Worm (Caenorhabditis elegans) whole organism, L1 larva: ENCODE data around the gene asp-16.

Experiments
- F16B12.6 ChIP-seq: fragments of 150-350 bp; optimal IDR thresholded peaks from 2 replicates; lab custom pipeline; 2014; ENCODE audit warnings: missing biosample characterization, missing genetic modification characterization
- aly-2 ChIP-seq: fragments of 150-350 bp; optimal IDR thresholded peaks from 2 replicates; lab custom pipeline; 2014; ENCODE audit warnings: missing biosample characterization, missing genetic modification characterization
- ama-1 ChIP-seq: fragments of 150-350 bp; optimal IDR thresholded peaks from 2 replicates; lab custom pipeline; 2014
- ceh-63 ChIP-seq: fragments of 200-800 bp; sonication (Bioruptor generic); optimal IDR thresholded peaks from 2 replicates; lab custom pipeline; 2018; ENCODE audit warnings: mild to moderate bottlenecking, missing genetic modification characterization, missing compliant biosample characterization
- ceh-82 ChIP-seq, 3 experiments: fragments of 150-350 bp in 1 of 3; sonication (generic microtip) in 2 of 3; optimal IDR thresholded peaks; 2 replicates each; lab custom pipeline; 2014 to 2017; ENCODE audit warnings: missing biosample characterization in 3 of 3, missing genetic modification characterization in 3 of 3
- ceh-88 ChIP-seq: fragments of 200-800 bp; sonication (Bioruptor generic); IDR thresholded peaks from 2 replicates; pipeline ENCODE4 v1.3.6; 2022; ENCODE audit warnings: missing genetic modification characterization, missing compliant biosample characterization
- ceh-90 ChIP-seq: sonication (generic microtip); optimal IDR thresholded peaks from 2 replicates; lab custom pipeline; 2016; ENCODE audit warnings: missing genetic modification characterization, missing compliant biosample characterization
- ces-1 ChIP-seq: fragments of 150-350 bp; optimal IDR thresholded peaks from 2 replicates; lab custom pipeline; 2014; ENCODE audit warnings: missing biosample characterization, missing genetic modification reagents, missing genetic modification characterization
- efl-1 ChIP-seq, 4 experiments: fragments of 150-350 bp; optimal IDR thresholded peaks in 3 of 4; peaks in 1 of 4; 1 replicate in 1 of 4; 2 replicates in 3 of 4; lab custom pipeline; 2014; ENCODE audit warnings: missing biosample characterization in 2 of 4, missing genetic modification characterization in 2 of 4, missing genetic modification reagents in 2 of 4
- elt-2 ChIP-seq: sonication (generic microtip); optimal IDR thresholded peaks from 2 replicates; lab custom pipeline; 2016; ENCODE audit warnings: missing genetic modification characterization, mild to moderate bottlenecking, inconsistent platforms, missing compliant biosample characterization, missing genetic modification reagents
- elt-3 ChIP-seq, 6 experiments: fragments of 150-350 bp in 1 of 6; sonication (generic microtip); optimal IDR thresholded peaks; 2 replicates each; lab custom pipeline; 2017 to 2018; ENCODE audit warnings: missing biosample characterization in 6 of 6, missing genetic modification characterization in 6 of 6, inconsistent platforms in 1 of 6
- fkh-10 ChIP-seq: sonication (generic microtip); optimal IDR thresholded peaks from 2 replicates; lab custom pipeline; 2017; ENCODE audit warnings: missing biosample characterization, missing genetic modification reagents, missing genetic modification characterization
- fkh-8 ChIP-seq: sonication (generic microtip); optimal IDR thresholded peaks from 2 replicates; lab custom pipeline; 2016; ENCODE audit warnings: mild to moderate bottlenecking, missing genetic modification characterization, missing compliant biosample characterization
- fos-1 ChIP-seq: fragments of 150-350 bp; optimal IDR thresholded peaks from 2 replicates; lab custom pipeline; 2014; ENCODE audit warnings: missing biosample characterization, missing genetic modification characterization
- grh-1 ChIP-seq: fragments of 200-800 bp; sonication (Bioruptor generic); IDR thresholded peaks from 2 replicates; pipeline ENCODE4 v1.3.6; 2022; ENCODE audit warnings: missing genetic modification reagents, missing genetic modification characterization, missing compliant biosample characterization
- hlh-4 ChIP-seq: sonication (generic microtip); optimal IDR thresholded peaks from 2 replicates; lab custom pipeline; 2016; ENCODE audit warnings: mild to moderate bottlenecking, missing genetic modification characterization, missing compliant biosample characterization
- hpl-2 ChIP-seq: fragments of 150-350 bp; optimal IDR thresholded peaks from 2 replicates; lab custom pipeline; 2014; ENCODE audit warnings: missing biosample characterization, missing genetic modification reagents, missing genetic modification characterization
- isw-1 ChIP-seq: fragments of 200-800 bp; sonication (Bioruptor generic); IDR thresholded peaks from 2 replicates; pipeline ENCODE4 v1.3.6; 2022; ENCODE audit warnings: missing genetic modification characterization, missing compliant biosample characterization
- lin-15B ChIP-seq: fragments of 150-350 bp; sonication (generic microtip); optimal IDR thresholded peaks from 3 replicates; lab custom pipeline; 2014; ENCODE audit warnings: missing biosample characterization, missing genetic modification characterization
- lin-35 ChIP-seq, 2 experiments: fragments of 150-350 bp; optimal IDR thresholded peaks; 2 replicates each; lab custom pipeline; 2014; ENCODE audit warnings: missing biosample characterization in 2 of 2, missing genetic modification characterization in 2 of 2, missing genetic modification reagents in 2 of 2
- lsy-2 ChIP-seq, 2 experiments: fragments of 150-350 bp; optimal IDR thresholded peaks; 2 replicates each; lab custom pipeline; 2014; ENCODE audit warnings: missing biosample characterization in 2 of 2, missing genetic modification characterization in 2 of 2
- nhr-11 ChIP-seq: fragments of 150-350 bp; optimal IDR thresholded peaks from 2 replicates; lab custom pipeline; 2014; ENCODE audit warnings: missing biosample characterization, missing genetic modification characterization
- nhr-19 ChIP-seq: fragments of 200-800 bp; sonication (Bioruptor generic); conservative IDR thresholded peaks from 2 replicates; pipeline ENCODE4 v1.3.6; 2022; ENCODE audit warnings: missing genetic modification characterization, missing compliant biosample characterization
- nhr-28 ChIP-seq: fragments of 150-350 bp; optimal IDR thresholded peaks from 2 replicates; lab custom pipeline; 2014; ENCODE audit warnings: missing biosample characterization, missing genetic modification characterization
- nhr-71 ChIP-seq: sonication (generic microtip); optimal IDR thresholded peaks from 2 replicates; lab custom pipeline; 2016; ENCODE audit warnings: mild to moderate bottlenecking, missing genetic modification characterization, moderate library complexity, missing compliant biosample characterization
- nhr-85 ChIP-seq: sonication (generic microtip); peaks from one replicate; lab custom pipeline; 2016; ENCODE audit warnings: missing genetic modification characterization, inconsistent platforms, missing compliant biosample characterization
- nhr-90 ChIP-seq: sonication (generic microtip); optimal IDR thresholded peaks from 2 replicates; lab custom pipeline; 2016; ENCODE audit warnings: mild to moderate bottlenecking, missing genetic modification characterization, missing compliant biosample characterization; ENCODE audit not compliant: poor library complexity
- pax-3 ChIP-seq: fragments of 200-800 bp; sonication (Bioruptor generic); optimal IDR thresholded peaks from 2 replicates; lab custom pipeline; 2018; ENCODE audit warnings: mild to moderate bottlenecking, missing genetic modification characterization, moderate library complexity, missing compliant biosample characterization
- pqm-1 ChIP-seq: sonication (generic microtip); optimal IDR thresholded peaks from 3 replicates; lab custom pipeline; 2017; ENCODE audit warnings: missing biosample characterization, missing genetic modification characterization
- snu-23 ChIP-seq: sonication (generic microtip); optimal IDR thresholded peaks from 2 replicates; lab custom pipeline; 2016; ENCODE audit warnings: missing genetic modification characterization, missing compliant biosample characterization
- sptf-1 ChIP-seq: fragments of 150-350 bp; optimal IDR thresholded peaks from 2 replicates; lab custom pipeline; 2014; ENCODE audit warnings: missing biosample characterization, missing genetic modification characterization
- unc-130 ChIP-seq: fragments of 150-350 bp; optimal IDR thresholded peaks from 2 replicates; lab custom pipeline; 2017; ENCODE audit warnings: missing biosample characterization, missing genetic modification characterization, inconsistent platforms
- unc-30 ChIP-seq: sonication (generic microtip); optimal IDR thresholded peaks from 2 replicates; lab custom pipeline; 2017; ENCODE audit warnings: missing biosample characterization, missing genetic modification characterization
- zag-1 ChIP-seq: fragments of 150-350 bp; optimal IDR thresholded peaks from 2 replicates; lab custom pipeline; 2014; ENCODE audit warnings: missing biosample characterization, missing genetic modification characterization
- zip-4 ChIP-seq: fragments of 200-800 bp; sonication (Bioruptor generic); optimal IDR thresholded peaks from 2 replicates; lab custom pipeline; 2018; ENCODE audit warnings: mild to moderate bottlenecking, missing genetic modification characterization, moderate library complexity, missing compliant biosample characterization

Gene asp-16

ce11 chrV:19049140-19050092, 7.0 kb upstream of the asp-16 start:
- TF ChIP-seq efl-1 (optimal IDR thresholded peaks at IDR 0.05; lab: Kevin White, UChicago) (no peak), efl-1 (GFP tag; optimal IDR thresholded peaks at IDR 0.05 in 1 of 2; lab: Kevin White, UChicago) (peak in 1 of 2 experiments; percentile 89), zag-1 (no peak), ama-1 (lab: Kevin White, UChicago) (peak; percentile 2), elt-3 (tag; optimal IDR thresholded peaks at IDR 0.05; lab: Kevin White, UChicago) (no peak), ceh-82 (tag; optimal IDR thresholded peaks at IDR 0.05; lab: Kevin White, UChicago) (no peak), aly-2 (tag; lab: Kevin White, UChicago) (peak; percentile 90), nhr-71 (tag; lab: Kevin White, UChicago) (peak; percentile 47), nhr-90 (tag; lab: Kevin White, UChicago) (peak; percentile 15), F16B12.6 (tag; lab: Kevin White, UChicago) (no peak), snu-23 (GFP tag; lab: Kevin White, UChicago) (no peak), elt-2 (tag; lab: Kevin White, UChicago) (peak; percentile 35), nhr-19 (GFP tag; lab: Robert Waterston, UW) (peak; percentile 15; the same call in 1 of the 2 replicates), fos-1 (tag; lab: Kevin White, UChicago) (no peak), lin-35 (GFP tag; optimal IDR thresholded peaks at IDR 0.05; lab: Kevin White, UChicago) (peak in 1 of 2 experiments; percentile 50), pqm-1 (tag; lab: Kevin White, UChicago) (no peak)

- TF ChIP-seq hpl-2 (GFP tag; lab: Kevin White, UChicago) = no peak
- no peak for TF ChIP-seq ces-1 (GFP tag; lab: Kevin White, UChicago)
- no peak for TF ChIP-seq unc-130 (tag; lab: Kevin White, UChicago)
- no peak for TF ChIP-seq grh-1
- TF ChIP-seq elt-3 (tag; optimal IDR thresholded peaks at IDR 0.05; lab: Kevin White, UChicago) = no peak
- no peak for TF ChIP-seq nhr-28
- TF ChIP-seq, all 84 proteins: peak for 0
These were observed 5.0 kb upstream of the asp-16 start for ce11 chrV:19047442-19047841.

ce11 chrV:19044753-19045152, 2.3 kb upstream of the asp-16 start, which contains the start of gene asp-15:
asp-15 (minus strand) TSS chrV:19044853.
- TF ChIP-seq hlh-4 (tag; lab: Kevin White, UChicago) = no peak
- no peak for TF ChIP-seq lsy-2 (tag; optimal IDR thresholded peaks at IDR 0.05; lab: Kevin White, UChicago)
- no peak for TF ChIP-seq fkh-8
- TF ChIP-seq isw-1 = no peak
- TF ChIP-seq nhr-11 (tag; lab: Kevin White, UChicago) = no peak
- TF ChIP-seq sptf-1 (tag; lab: Kevin White, UChicago) = no peak
- TF ChIP-seq aly-2 (tag; lab: Kevin White, UChicago) = no peak
- no peak for TF ChIP-seq zip-4 (GFP tag; lab: Kevin White, UChicago)

DNA sequence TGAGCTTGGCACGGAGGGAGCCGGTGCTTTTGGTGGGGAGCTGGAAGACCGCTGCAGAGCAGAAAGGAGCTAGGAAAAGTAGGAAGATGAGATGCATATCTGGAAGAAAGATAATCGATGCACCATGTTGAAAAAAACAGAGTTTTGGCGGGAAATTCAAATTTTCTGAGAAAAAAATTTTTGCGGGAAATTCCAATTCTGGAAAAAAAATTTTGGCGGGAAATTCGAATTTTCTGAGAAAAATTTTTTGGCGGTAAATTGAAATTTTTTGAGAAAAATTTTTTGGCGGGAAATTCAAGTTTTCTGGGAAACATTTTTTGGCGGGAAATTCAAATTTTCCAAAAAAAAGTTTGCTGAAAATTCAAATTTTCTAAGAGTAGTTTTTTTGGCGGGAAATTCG, 5.2 kb downstream of the asp-16 start, which contains the start of gene asp-17:
Gene asp-17, minus strand, starts transcription at position 101 of the 400 bp plus-strand sequence.
- TF ChIP-seq nhr-85 (peak; percentile 17), unc-30 (tag; lab: Kevin White, UChicago) (no peak), fkh-10 (GFP tag; lab: Kevin White, UChicago) (no peak)
- TF ChIP-seq, all 84 proteins: peak for 1

ce11 chrV:19036061-19036460, 6.3 kb downstream of the asp-16 start:
- TF ChIP-seq F16B12.6 (tag; lab: Kevin White, UChicago) (no peak), ceh-90 (tag; lab: Kevin White, UChicago) (no peak), pax-3 (tag; lab: Kevin White, UChicago) (no peak), ceh-88 (GFP tag; lab: Robert Waterston, UW) (no peak), ceh-63 (no peak), nhr-85 (no peak), lin-15B (tag; lab: Kevin White, UChicago) (no peak)
- TF ChIP-seq, all 84 proteins: peak for 0
